Worm (Caenorhabditis elegans) whole organism, L4/young adult: ENCODE measurements around the gene his-4.
"Not testable (repeated sequence)": the region's sequence is repeated elsewhere in the genome, so short reads cannot be mapped to it uniquely, and the experiment has no call there.

Source experiments
- W03F9.2 ChIP-seq: fragments of 150-350 bp; optimal IDR thresholded peaks from 2 replicates; lab custom pipeline; 2014; ENCODE audit warnings: missing biosample characterization, missing genetic modification characterization
- dao-5 ChIP-seq: sonication (generic microtip); optimal IDR thresholded peaks from 2 replicates; lab custom pipeline; 2016; ENCODE audit warnings: missing genotype, missing genetic modification characterization, moderate library complexity, missing compliant biosample characterization
- him-1 ChIP-seq: sonication (generic microtip); optimal IDR thresholded peaks from 2 replicates; lab custom pipeline; 2016; ENCODE audit warnings: missing genotype, missing genetic modification reagents, missing genetic modification characterization, missing compliant biosample characterization

The his-4 gene

ce11 chrV:16053373-16053772, 13.1 kb upstream of the his-4 start, which contains the start of gene F14H3.3:
Gene F14H3.3 (minus strand): TSS chrV:16053473.
- TF ChIP-seq W03F9.2, result no peak
- TF ChIP-seq dao-5 (tag; lab: Kevin White, UChicago), result no peak
- no peak for TF ChIP-seq him-1

ce11 chrV:16049177-16049576, 8.9 kb upstream of the his-4 start, which contains the start of gene best-12:
Gene best-12 (plus strand): TSS chrV:16049477.
- TF ChIP-seq dao-5 (tag; lab: Kevin White, UChicago), result no peak
- TF ChIP-seq him-1, result no peak
- no peak for TF ChIP-seq W03F9.2

- TF ChIP-seq dao-5 (tag; lab: Kevin White, UChicago), result no peak
- no peak for TF ChIP-seq W03F9.2
- TF ChIP-seq him-1, result no peak
Measured at ce11 chrV:16047508-16047907, 7.2 kb upstream of the his-4 start, which contains the start of gene str-198. Gene str-198 (plus strand): TSS chrV:16047808.

ce11 chrV:16047052-16047451, 6.7 kb upstream of the his-4 start:
- no peak for TF ChIP-seq W03F9.2

- TF ChIP-seq W03F9.2, result no peak
- TF ChIP-seq dao-5 (tag; lab: Kevin White, UChicago), result no peak
Measured at ce11 chrV:16046573-16046972, 6.3 kb upstream of the his-4 start, which contains the start of gene ZK285.2. Gene ZK285.2 (plus strand): TSS chrV:16046873.

- no peak for TF ChIP-seq W03F9.2
- no peak for TF ChIP-seq him-1
- TF ChIP-seq dao-5 (tag; lab: Kevin White, UChicago), result no peak
Measured at ce11 chrV:16045837-16046236, 5.5 kb upstream of the his-4 start, which contains the start of gene T10C6.15. Gene T10C6.15 (minus strand): TSS chrV:16045940.

- no peak for TF ChIP-seq him-1
- TF ChIP-seq W03F9.2, result no peak
- no peak for TF ChIP-seq dao-5 (tag; lab: Kevin White, UChicago)
Measured at ce11 chrV:16043686-16044085, 3.4 kb upstream of the his-4 start.

- TF ChIP-seq him-1, result no peak
- no peak for TF ChIP-seq W03F9.2
- no peak for TF ChIP-seq dao-5 (tag; lab: Kevin White, UChicago)
Measured at ce11 chrV:16042743-16043014, 2.4 kb upstream of the his-4 start.

- not testable (repeated sequence) for TF ChIP-seq him-1; W03F9.2; dao-5 (tag; lab: Kevin White, UChicago)
Measured at ce11 chrV:16041925-16042742, 1.8 kb upstream of the his-4 start, which contains the start of the genes his-2 and his-1. Gene his-2 (minus strand): TSS chrV:16042283. Gene his-1 (plus strand): TSS chrV:16042520.

ce11 chrV:16041412-16041811, 1.1 kb upstream of the his-4 start:
- no peak for TF ChIP-seq dao-5 (tag; lab: Kevin White, UChicago)
- no peak for TF ChIP-seq him-1
- no peak for TF ChIP-seq W03F9.2

- TF ChIP-seq dao-5 (tag; lab: Kevin White, UChicago) (no peak), W03F9.2 (no peak), him-1 (no peak)
Measured at ce11 chrV:16036166-16036565, 4.1 kb downstream of the his-4 start, which contains the start of gene T10C6.10. Gene T10C6.10 (plus strand): TSS chrV:16036413.

ce11 chrV:16033491-16033890, 6.8 kb downstream of the his-4 start:
- TF ChIP-seq W03F9.2 (no peak), dao-5 (tag; lab: Kevin White, UChicago) (no peak), him-1 (no peak)

ce11 chrV:16032761-16033160, 7.6 kb downstream of the his-4 start, which contains the start of gene T10C6.16:
Gene T10C6.16 (minus strand): TSS chrV:16033005.
- TF ChIP-seq him-1 (no peak), W03F9.2 (no peak), dao-5 (tag; lab: Kevin White, UChicago) (no peak)

ce11 chrV:16031571-16031970, 8.7 kb downstream of the his-4 start, which contains the start of gene T10C6.7:
Gene T10C6.7 (minus strand): TSS chrV:16031713.
- TF ChIP-seq him-1, result no peak
- no peak for TF ChIP-seq W03F9.2
- no peak for TF ChIP-seq dao-5 (tag; lab: Kevin White, UChicago)

- TF ChIP-seq him-1 (no peak), W03F9.2 (no peak), dao-5 (tag; lab: Kevin White, UChicago) (no peak)
Measured at ce11 chrV:16029237-16029636, 11.1 kb downstream of the his-4 start.
